Worm (Caenorhabditis elegans) whole organism, young adult: ENCODE results near the gene txt-5.

Experiments
- Y53F4B.3 ChIP-seq: fragments of 200-800 bp; sonication (Bioruptor generic); IDR thresholded peaks from 2 replicates; pipeline ENCODE4 v1.3.6; 2022; ENCODE audit warnings: missing genetic modification reagents, missing genetic modification characterization, missing compliant biosample characterization
- Y79H2A.3 ChIP-seq: fragments of 200-800 bp; sonication (Bioruptor generic); conservative IDR thresholded peaks from 2 replicates; pipeline ENCODE4 v1.3.6; 2022; ENCODE audit warnings: missing genetic modification reagents, missing genetic modification characterization, missing compliant biosample characterization
- ama-1 ChIP-seq, 3 experiments: fragments of 150-350 bp in 1 of 3; sonication (generic microtip) in 2 of 3; optimal IDR thresholded peaks; 2 replicates each; lab custom pipeline; 2014 to 2018; ENCODE audit warnings: missing biosample characterization in 2 of 3, missing genetic modification characterization in 2 of 3, missing genetic modification reagents in 2 of 3
- bed-2 ChIP-seq: fragments of 200-800 bp; sonication (Bioruptor generic); IDR thresholded peaks from 2 replicates; pipeline ENCODE4 v1.3.6; 2022; ENCODE audit warnings: missing genetic modification reagents, missing genetic modification characterization, missing compliant biosample characterization
- ceh-91 ChIP-seq: fragments of 200-800 bp; sonication (Bioruptor generic); IDR thresholded peaks from 2 replicates; pipeline ENCODE4 v1.3.6; 2022; ENCODE audit warnings: missing genetic modification reagents, missing genetic modification characterization, missing compliant biosample characterization
- egl-18 ChIP-seq: fragments of 200-800 bp; sonication (Bioruptor generic); IDR thresholded peaks from 2 replicates; pipeline ENCODE4 v1.3.6; 2022; ENCODE audit warnings: missing genetic modification reagents, missing genetic modification characterization, missing compliant biosample characterization
- madf-8 ChIP-seq: fragments of 200-800 bp; sonication (Bioruptor generic); conservative IDR thresholded peaks from 2 replicates; pipeline ENCODE4 v1.3.6; 2022; ENCODE audit warnings: missing genetic modification reagents, missing genetic modification characterization, missing compliant biosample characterization
- mxl-1 ChIP-seq: sonication (generic microtip); optimal IDR thresholded peaks from 2 replicates; lab custom pipeline; 2016; ENCODE audit warnings: missing genetic modification characterization, missing compliant biosample characterization
- snpc-1.3 ChIP-seq: sonication (generic microtip); optimal IDR thresholded peaks from 2 replicates; lab custom pipeline; 2017; ENCODE audit warnings: missing genetic modification characterization, mild to moderate bottlenecking, missing compliant biosample characterization, antibody characterized with exemption, moderate library complexity, missing genotype, missing genetic modification reagents; ENCODE audit not compliant: insufficient read depth
- snpc-4 ChIP-seq, 5 experiments: fragments of 150-350 bp in 1 of 5; sonication (generic microtip) in 4 of 5; optimal IDR thresholded peaks; 2 replicates each; lab custom pipeline; 2014 to 2018; ENCODE audit warnings: missing genetic modification characterization in 5 of 5, missing biosample characterization in 3 of 5, antibody characterized with exemption in 2 of 5, mild to moderate bottlenecking in 2 of 5, missing compliant biosample characterization in 2 of 5, missing genotype in 2 of 5, moderate library complexity in 2 of 5, missing genetic modification reagents in 1 of 5
- unc-62 ChIP-seq: fragments of 150-350 bp; optimal IDR thresholded peaks from 2 replicates; lab custom pipeline; 2014; ENCODE audit warnings: missing biosample characterization, missing genetic modification reagents, missing genetic modification characterization

- TF ChIP-seq Y79H2A.3 (GFP tag; lab: Robert Waterston, UW) = no peak
- peak; percentile 71 for TF ChIP-seq ceh-91
- TF ChIP-seq bed-2 (GFP tag; lab: Robert Waterston, UW) = no peak
- TF ChIP-seq Y53F4B.3 (GFP tag; lab: Robert Waterston, UW) = no peak
- no peak for TF ChIP-seq snpc-1.3 (tag; lab: Kevin White, UChicago)
- TF ChIP-seq unc-62 (GFP tag; lab: Kevin White, UChicago) = no peak
- no peak for TF ChIP-seq egl-18 (GFP tag; lab: Robert Waterston, UW)
- no peak for TF ChIP-seq snpc-4 (GFP tag; optimal IDR thresholded peaks at IDR 0.05; lab: Kevin White, UChicago)
- no peak for TF ChIP-seq snpc-4 (tag; optimal IDR thresholded peaks at IDR 0.05; lab: Kevin White, UChicago)
- peak; percentile 32 for TF ChIP-seq ama-1 (optimal IDR thresholded peaks at IDR 0.05; lab: Kevin White, UChicago)
- TF ChIP-seq ama-1 (GFP tag; optimal IDR thresholded peaks at IDR 0.05; lab: Kevin White, UChicago) = no peak
- peak; percentile 83 for TF ChIP-seq madf-8 (GFP tag; lab: Robert Waterston, UW)
- no peak for TF ChIP-seq mxl-1 (tag; lab: Kevin White, UChicago)
Observed at ce11 chrV:7804064-7804800, 32.7 kb downstream of the txt-5 start, which contains the start of gene uvs-1.
